Fruit fly (Drosophila melanogaster): Measurements from ENCODE around the gene CG8010.

The CG8010 gene

dm6 chrX:19298785-19299114 lies 30.1 kb upstream of the CG8010 start (continued):
- TF ChIP-seq CG1233 (GFP tag; optimal IDR thresholded peaks at IDR 0.05) (peak; percentile 33), CG16815 (GFP tag; optimal IDR thresholded peaks at IDR 0.05) (peak; percentile 17), CTCF (GFP tag; optimal IDR thresholded peaks at IDR 0.05) (no peak), repo (GFP tag; optimal IDR thresholded peaks at IDR 0.05) (no peak), MBD-R2 (GFP tag; IDR thresholded peaks at IDR 0.05) (no peak), Ssrp (tag; optimal IDR thresholded peaks at IDR 0.05) (peak; percentile 24), CG15601 (tag; optimal IDR thresholded peaks at IDR 0.05) (no peak), CG14965 (GFP tag; optimal IDR thresholded peaks at IDR 0.05; ENCODE audit: borderline replicate concordance) (no peak), br (optimal IDR thresholded peaks at IDR 0.05) (no peak), oc (tag; optimal IDR thresholded peaks at IDR 0.05) (peak; percentile 22), ewg (GFP tag; optimal IDR thresholded peaks at IDR 0.05) (no peak), HLH3B (GFP tag; IDR thresholded peaks at IDR 0.05) (peak; percentile 54; the same call in 1 of the 2 replicates), da (GFP tag; optimal IDR thresholded peaks at IDR 0.05) (no peak), CG4404 (GFP tag; IDR thresholded peaks at IDR 0.05) (peak; percentile 30; the same call in 1 of the 2 replicates), CG3838 (GFP tag; optimal IDR thresholded peaks at IDR 0.05) (peak; percentile 3), CG1529 (GFP tag; optimal IDR thresholded peaks at IDR 0.05) (peak; percentile 32), dan (GFP tag; IDR thresholded peaks at IDR 0.05) (no peak), CG10543 (GFP tag; optimal IDR thresholded peaks at IDR 0.05) (no peak), CG12071 (GFP tag; optimal IDR thresholded peaks at IDR 0.05) (peak; percentile 28), CG32532 (GFP tag; IDR thresholded peaks at IDR 0.05) (peak; percentile 51; the same call in 1 of the 2 replicates), sens-2 (GFP tag; IDR thresholded peaks at IDR 0.05) (peak; percentile 24; the same call in 1 of the 2 replicates), CG8765 (GFP tag; IDR thresholded peaks at IDR 0.05) (0 out of 2 replicates have a peak, but pooled peaks have one; percentile 24), fd96Cb (tag; optimal IDR thresholded peaks at IDR 0.05) (peak; percentile 47), unc-4 (GFP tag; IDR thresholded peaks at IDR 0.05; ENCODE audit: partially characterized antibody) (no peak), CG17359 (tag; optimal IDR thresholded peaks at IDR 0.05) (peak; percentile 65), Xbp1 (GFP tag; optimal IDR thresholded peaks at IDR 0.05) (peak; percentile 46), B-H1 (GFP tag; IDR thresholded peaks at IDR 0.05) (peak; percentile 28; the same call in 1 of the 3 replicates), Neu2 (GFP tag; optimal IDR thresholded peaks at IDR 0.05; ENCODE audit: borderline replicate concordance) (peak; percentile 1), Dip3 (GFP tag; optimal IDR thresholded peaks at IDR 0.05) (peak; percentile 37), CG12219 (GFP tag; optimal IDR thresholded peaks at IDR 0.05) (peak; percentile 32), CG17612 (GFP tag; IDR thresholded peaks at IDR 0.05) (no peak), CG18599 (GFP tag; optimal IDR thresholded peaks at IDR 0.05) (peak; percentile 26), stc (GFP tag; IDR thresholded peaks at IDR 0.05) (peak; percentile 71), chm (GFP tag; IDR thresholded peaks at IDR 0.05) (peak; percentile 84), CG9932 (GFP tag; IDR thresholded peaks at IDR 0.05) (peak; percentile 51; the same call in 1 of the 2 replicates), Spps (tag; optimal IDR thresholded peaks at IDR 0.05) (peak; percentile 22), cg (GFP tag; optimal IDR thresholded peaks at IDR 0.05) (no peak), Blimp-1 (GFP tag; optimal IDR thresholded peaks at IDR 0.05) (peak; percentile 48), CG11456 (GFP tag; IDR thresholded peaks at IDR 0.05) (peak; percentile 66; the same call in 2 of the 3 replicates), CG13775 (GFP tag; optimal IDR thresholded peaks at IDR 0.05) (peak; percentile 23), Fer1 (GFP tag; optimal IDR thresholded peaks at IDR 0.05) (no peak), CG10209 (GFP tag; optimal IDR thresholded peaks at IDR 0.05) (peak; percentile 35), CG17328 (GFP tag; IDR thresholded peaks at IDR 0.05) (peak; percentile 61), CG5180 (GFP tag; optimal IDR thresholded peaks at IDR 0.05) (no peak), CG3995 (GFP tag; optimal IDR thresholded peaks at IDR 0.05) (no peak), CG13123 (GFP tag; optimal IDR thresholded peaks at IDR 0.05) (no peak), CG4328 (GFP tag; optimal IDR thresholded peaks at IDR 0.05) (no peak), Awh (GFP tag; IDR thresholded peaks at IDR 0.05) (peak; percentile 66), CG11247 (GFP tag; IDR thresholded peaks at IDR 0.05) (0 out of 2 replicates have a peak, but pooled peaks have one; percentile 35), zfh1 (GFP tag; IDR thresholded peaks at IDR 0.05) (peak; percentile 82), CG16863 (GFP tag; optimal IDR thresholded peaks at IDR 0.05) (peak; percentile 20), jumu (GFP tag; optimal IDR thresholded peaks at IDR 0.05) (peak; percentile 37)
